Fruit fly (Drosophila melanogaster): ENCODE measurements around the gene Wnt4.
A peak's percentile ranks its signal among the peaks of the same experiment; 100 is the strongest.

Wnt4 gene

DNA sequence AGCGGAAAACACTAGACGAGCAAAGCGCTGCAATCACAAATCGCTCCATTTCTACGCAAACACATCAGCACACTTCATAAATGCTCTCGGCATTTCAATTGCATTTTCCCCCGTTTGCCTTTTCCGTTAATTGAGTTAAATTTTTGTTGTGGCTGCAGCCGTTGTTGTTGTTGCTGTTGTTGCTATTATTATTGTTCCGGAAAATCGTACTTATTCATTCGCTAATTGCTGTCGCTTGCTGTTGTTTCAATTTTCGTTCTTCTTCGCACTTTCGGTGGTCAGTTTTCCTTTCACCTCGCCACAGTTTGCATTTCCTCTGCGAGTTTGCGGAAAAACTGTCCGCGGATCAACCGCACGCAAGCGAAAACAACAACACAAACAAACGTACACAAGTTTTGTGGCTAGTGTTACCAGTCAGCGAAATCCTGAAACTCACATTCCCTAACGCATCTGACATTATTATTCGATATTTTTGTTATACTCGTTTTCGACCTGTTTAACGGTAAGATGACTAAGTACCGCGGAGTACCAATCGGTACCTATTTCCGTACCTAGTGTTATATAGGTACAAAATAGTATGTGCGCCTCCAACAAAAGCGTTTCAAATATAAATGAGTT, 57.2 kb downstream of the Wnt4 start, which contains the start of gene CG13784 (continued):
- TF ChIP-seq Sry-β (GFP tag; optimal IDR thresholded peaks at IDR 0.05), result no peak
- no peak for TF ChIP-seq gcm2 (GFP tag; optimal IDR thresholded peaks at IDR 0.05)
- peak; percentile 33 for TF ChIP-seq CG6683 (GFP tag; optimal IDR thresholded peaks at IDR 0.05)
- no peak for TF ChIP-seq zf30C (GFP tag; optimal IDR thresholded peaks at IDR 0.05)
- TF ChIP-seq Dfd (GFP tag; optimal IDR thresholded peaks at IDR 0.05), result no peak
- TF ChIP-seq lov (optimal IDR thresholded peaks at IDR 0.05), result no peak
- TF ChIP-seq lov (GFP tag; IDR thresholded peaks at IDR 0.05), result 0 out of 3 replicates have a peak, but pooled peaks have one; percentile 9
- peak; percentile 78 for TF ChIP-seq bbx (GFP tag; IDR thresholded peaks at IDR 0.05; ENCODE audit: partially characterized antibody)
- TF ChIP-seq eve (GFP tag; optimal IDR thresholded peaks at IDR 0.05), result no peak
- no peak for TF ChIP-seq prd (optimal IDR thresholded peaks at IDR 0.05)
- no peak for TF ChIP-seq prd (GFP tag; IDR thresholded peaks at IDR 0.05)
- TF ChIP-seq az2 (GFP tag; optimal IDR thresholded peaks at IDR 0.05), result no peak
- no peak for TF ChIP-seq hb (GFP tag; IDR thresholded peaks at IDR 0.05; ENCODE audit: partially characterized antibody)
- no peak for TF ChIP-seq ham (GFP tag; IDR thresholded peaks at IDR 0.05)
- TF ChIP-seq slbo (GFP tag; IDR thresholded peaks at IDR 0.05), result peak; percentile 42
- no peak for TF ChIP-seq CG10431 (GFP tag; optimal IDR thresholded peaks at IDR 0.05)
- peak; percentile 41 for TF ChIP-seq ash1 (GFP tag; optimal IDR thresholded peaks at IDR 0.05)
- TF ChIP-seq CG11093 (GFP tag; IDR thresholded peaks at IDR 0.05), result no peak
- no peak for TF ChIP-seq CG32772 (GFP tag; IDR thresholded peaks at IDR 0.05)
- no peak for TF ChIP-seq fd64A (GFP tag; optimal IDR thresholded peaks at IDR 0.05)
- TF ChIP-seq CG3163 (GFP tag; optimal IDR thresholded peaks at IDR 0.05), result no peak
- TF ChIP-seq oc (tag; optimal IDR thresholded peaks at IDR 0.05), result peak; percentile 25
- TF ChIP-seq Oaz (GFP tag; IDR thresholded peaks at IDR 0.05), result no peak
- peak; percentile 90 for TF ChIP-seq stwl (tag; optimal IDR thresholded peaks at IDR 0.05)
- TF ChIP-seq dpn (GFP tag; optimal IDR thresholded peaks at IDR 0.05), result peak in 1 of 2 experiments; percentile 28
- peak; percentile 82 for TF ChIP-seq CG1603 (tag; optimal IDR thresholded peaks at IDR 0.05)
- peak; percentile 54 for TF ChIP-seq caup (GFP tag; optimal IDR thresholded peaks at IDR 0.05; ENCODE audit: severe bottlenecking)
- TF ChIP-seq CG11247 (GFP tag; IDR thresholded peaks at IDR 0.05), result no peak
- peak; percentile 94; the same call in 2 of the 3 replicates for TF ChIP-seq CG11560 (tag; IDR thresholded peaks at IDR 0.05)
- no peak for TF ChIP-seq Mrtf (GFP tag; IDR thresholded peaks at IDR 0.05)
- no peak for TF ChIP-seq tup (GFP tag; optimal IDR thresholded peaks at IDR 0.05)
- TF ChIP-seq Kr (GFP tag; optimal IDR thresholded peaks at IDR 0.05), result no peak
- peak; percentile 22 for TF ChIP-seq dmrt11E (tag; optimal IDR thresholded peaks at IDR 0.05)
- TF ChIP-seq CG10565 (GFP tag; optimal IDR thresholded peaks at IDR 0.05), result no peak
- peak; percentile 26; the same call in 1 of the 2 replicates for TF ChIP-seq lmd (GFP tag; IDR thresholded peaks at IDR 0.05)
- TF ChIP-seq ewg (GFP tag; optimal IDR thresholded peaks at IDR 0.05), result no peak
- TF ChIP-seq CG33557 (GFP tag; optimal IDR thresholded peaks at IDR 0.05), result no peak
- peak; percentile 35 for TF ChIP-seq kay (GFP tag; optimal IDR thresholded peaks at IDR 0.05)
- TF ChIP-seq CG7556 (GFP tag; optimal IDR thresholded peaks at IDR 0.05), result no peak
- TF ChIP-seq CG8944 (GFP tag; optimal IDR thresholded peaks at IDR 0.05), result no peak
- no peak for TF ChIP-seq CG5245 (GFP tag; optimal IDR thresholded peaks at IDR 0.05)
- no peak for TF ChIP-seq NK7.1 (GFP tag; optimal IDR thresholded peaks at IDR 0.05)
- no peak for TF ChIP-seq fru (optimal IDR thresholded peaks at IDR 0.05)
- TF ChIP-seq Hr78 (GFP tag; optimal IDR thresholded peaks at IDR 0.05), result no peak
- no peak for TF ChIP-seq jigr1 (GFP tag; IDR thresholded peaks at IDR 0.05)
- no peak for TF ChIP-seq CG5953 (GFP tag; IDR thresholded peaks at IDR 0.05)
- no peak for TF ChIP-seq z (GFP tag; IDR thresholded peaks at IDR 0.05)
- TF ChIP-seq YL-1 (GFP tag; optimal IDR thresholded peaks at IDR 0.05), result peak; percentile 58
- no peak for TF ChIP-seq CG9727 (GFP tag; optimal IDR thresholded peaks at IDR 0.05)
- TF ChIP-seq CG9797 (GFP tag; optimal IDR thresholded peaks at IDR 0.05), result peak; percentile 92
- TF ChIP-seq CG18262 (tag; optimal IDR thresholded peaks at IDR 0.05), result peak; percentile 40

All from whole organism, embryonic.